Worm (Caenorhabditis elegans) whole organism, mixed stage, embryonic: ENCODE measurements around the gene fbxa-44.
"Not testable (repeated sequence)": the region's sequence is repeated elsewhere in the genome, so short reads cannot be mapped to it uniquely, and the experiment has no call there.

Experiments
- M03D4.4 ChIP-seq: sonication (generic microtip); optimal IDR thresholded peaks from 2 replicates; lab custom pipeline; 2017; ENCODE audit warnings: mild to moderate bottlenecking, missing genetic modification characterization, missing compliant biosample characterization
- bed-3 ChIP-seq: fragments of 200-800 bp; sonication (Bioruptor generic); optimal IDR thresholded peaks from 3 replicates; lab custom pipeline; 2018; ENCODE audit warnings: mild to moderate bottlenecking, missing genetic modification characterization, moderate library complexity, missing compliant biosample characterization
- blmp-1 ChIP-seq: fragments of 150-350 bp; optimal IDR thresholded peaks from 2 replicates; lab custom pipeline; 2014; ENCODE audit warnings: missing biosample characterization, missing genetic modification characterization
- ceh-39 ChIP-seq: fragments of 150-350 bp; optimal IDR thresholded peaks from 2 replicates; lab custom pipeline; 2014; ENCODE audit warnings: missing biosample characterization, missing genetic modification characterization
- ceh-43 ChIP-seq: fragments of 200-800 bp; sonication (Bioruptor generic); optimal IDR thresholded peaks from 2 replicates; lab custom pipeline; 2018; ENCODE audit warnings: mild to moderate bottlenecking, missing genetic modification characterization, moderate library complexity, missing compliant biosample characterization
- ces-1 ChIP-seq: fragments of 150-350 bp; optimal IDR thresholded peaks from 2 replicates; lab custom pipeline; 2014; ENCODE audit warnings: missing biosample characterization, missing genetic modification reagents, missing genetic modification characterization
- drap-1 ChIP-seq: fragments of 200-800 bp; sonication (Bioruptor generic); optimal IDR thresholded peaks from 3 replicates; lab custom pipeline; 2018; ENCODE audit warnings: mild to moderate bottlenecking, missing genetic modification characterization, missing compliant biosample characterization
- elt-1 ChIP-seq: sonication (generic microtip); optimal IDR thresholded peaks from 2 replicates; lab custom pipeline; 2017; ENCODE audit warnings: missing genetic modification characterization, mild to moderate bottlenecking, missing compliant biosample characterization, antibody characterized with exemption, moderate library complexity, borderline replicate concordance; ENCODE audit not compliant: insufficient read depth
- elt-3 ChIP-seq: fragments of 150-350 bp; optimal IDR thresholded peaks from 2 replicates; lab custom pipeline; 2014; ENCODE audit warnings: missing biosample characterization, missing genetic modification characterization
- ham-2 ChIP-seq: fragments of 200-800 bp; sonication (Bioruptor generic); optimal IDR thresholded peaks from 2 replicates; lab custom pipeline; 2018; ENCODE audit warnings: mild to moderate bottlenecking, missing genetic modification characterization, missing compliant biosample characterization
- hlh-1 ChIP-seq: fragments of 150-350 bp; optimal IDR thresholded peaks from 2 replicates; lab custom pipeline; 2014; ENCODE audit warnings: missing biosample characterization, missing genetic modification reagents, missing genetic modification characterization
- lin-13 ChIP-seq: fragments of 150-350 bp; optimal IDR thresholded peaks from 2 replicates; lab custom pipeline; 2014; ENCODE audit warnings: missing biosample characterization, missing genetic modification characterization
- lin-32 ChIP-seq: fragments of 200-800 bp; sonication (Bioruptor generic); optimal IDR thresholded peaks from 2 replicates; lab custom pipeline; 2018; ENCODE audit warnings: mild to moderate bottlenecking, missing genetic modification characterization, missing compliant biosample characterization
- lsy-2 ChIP-seq: fragments of 150-350 bp; optimal IDR thresholded peaks from 2 replicates; lab custom pipeline; 2014; ENCODE audit warnings: missing biosample characterization, missing genetic modification characterization
- mab-5 ChIP-seq: fragments of 150-350 bp; optimal IDR thresholded peaks from 2 replicates; lab custom pipeline; 2014; ENCODE audit warnings: missing biosample characterization, missing genetic modification characterization
- mep-1 ChIP-seq: fragments of 150-350 bp; optimal IDR thresholded peaks from 2 replicates; lab custom pipeline; 2017; ENCODE audit warnings: missing biosample characterization, missing genetic modification reagents, missing genetic modification characterization, inconsistent platforms
- nhr-2 ChIP-seq: fragments of 150-350 bp; optimal IDR thresholded peaks from 2 replicates; lab custom pipeline; 2014; ENCODE audit warnings: missing biosample characterization, missing genetic modification characterization
- nhr-237 ChIP-seq: fragments of 150-350 bp; optimal IDR thresholded peaks from 2 replicates; lab custom pipeline; 2014; ENCODE audit warnings: missing biosample characterization, missing genetic modification characterization
- nhr-28 ChIP-seq: fragments of 150-350 bp; optimal IDR thresholded peaks from 2 replicates; lab custom pipeline; 2014; ENCODE audit warnings: missing biosample characterization, missing genetic modification characterization
- nhr-76 ChIP-seq: sonication (generic microtip); optimal IDR thresholded peaks from 2 replicates; lab custom pipeline; 2017; ENCODE audit warnings: missing biosample characterization, missing genetic modification characterization
- snpc-4 ChIP-seq: fragments of 150-350 bp; optimal IDR thresholded peaks from 2 replicates; lab custom pipeline; 2014; ENCODE audit warnings: missing biosample characterization, missing genetic modification characterization
- sptf-1 ChIP-seq: sonication (generic microtip); optimal IDR thresholded peaks from 2 replicates; lab custom pipeline; 2017; ENCODE audit warnings: mild to moderate bottlenecking, missing genetic modification characterization, moderate library complexity, missing compliant biosample characterization
- tbx-8 ChIP-seq: fragments of 200-800 bp; sonication (Bioruptor generic); optimal IDR thresholded peaks from 2 replicates; lab custom pipeline; 2018; ENCODE audit warnings: mild to moderate bottlenecking, missing genetic modification characterization, moderate library complexity, missing compliant biosample characterization
- unc-120 ChIP-seq: sonication (generic microtip); optimal IDR thresholded peaks from 2 replicates; lab custom pipeline; 2017; ENCODE audit warnings: missing genetic modification characterization, missing compliant biosample characterization; ENCODE audit not compliant: poor library complexity, severe bottlenecking
- unc-39 ChIP-seq: fragments of 150-350 bp; optimal IDR thresholded peaks from 2 replicates; lab custom pipeline; 2014; ENCODE audit warnings: missing biosample characterization, missing genetic modification characterization
- zip-8 ChIP-seq: fragments of 150-350 bp; optimal IDR thresholded peaks from 2 replicates; lab custom pipeline; 2014; ENCODE audit warnings: missing biosample characterization, missing genetic modification characterization
- ztf-11 ChIP-seq: fragments of 150-350 bp; optimal IDR thresholded peaks from 2 replicates; lab custom pipeline; 2014; ENCODE audit warnings: missing biosample characterization, missing genetic modification characterization

Gene fbxa-44

ce11 chrV:16918378-16918777 is 29.3 kb downstream of the fbxa-44 start, which contains the start of the genes fbxa-206 and Y102A5C.2:
fbxa-206 (minus strand) TSS chrV:16918478.
Y102A5C.2 (plus strand) TSS chrV:16918731.
- TF ChIP-seq ceh-39 (tag; lab: Kevin White, UChicago) (no peak), sptf-1 (tag; lab: Kevin White, UChicago) (no peak), lsy-2 (tag; lab: Kevin White, UChicago) (no peak), elt-3 (tag; lab: Kevin White, UChicago) (no peak), lin-13 (no peak), nhr-76 (tag; lab: Kevin White, UChicago) (no peak), ham-2 (no peak), hlh-1 (tag; lab: Kevin White, UChicago) (no peak), blmp-1 (no peak), unc-120 (tag; lab: Kevin White, UChicago) (no peak), M03D4.4 (tag; lab: Kevin White, UChicago) (no peak)

ce11 chrV:16919675-16920074 is 30.6 kb downstream of the fbxa-44 start:
- no peak for TF ChIP-seq nhr-2 (tag; lab: Kevin White, UChicago)
- no peak for TF ChIP-seq nhr-76 (tag; lab: Kevin White, UChicago)
- TF ChIP-seq zip-8 (tag; lab: Kevin White, UChicago): no peak
- no peak for TF ChIP-seq hlh-1 (tag; lab: Kevin White, UChicago)
- no peak for TF ChIP-seq unc-39 (tag; lab: Kevin White, UChicago)
- TF ChIP-seq mab-5 (tag; lab: Kevin White, UChicago): no peak
- TF ChIP-seq nhr-237 (tag; lab: Kevin White, UChicago): no peak
- no peak for TF ChIP-seq ces-1

- TF ChIP-seq unc-39 (tag; lab: Kevin White, UChicago) (no peak), tbx-8 (no peak), elt-1 (tag; lab: Kevin White, UChicago) (no peak), mab-5 (tag; lab: Kevin White, UChicago) (no peak), ham-2 (no peak), nhr-2 (tag; lab: Kevin White, UChicago) (no peak), nhr-237 (tag; lab: Kevin White, UChicago) (no peak), nhr-76 (tag; lab: Kevin White, UChicago) (no peak), ces-1 (no peak), ztf-11 (tag; lab: Kevin White, UChicago) (no peak), ceh-43 (GFP tag; lab: Kevin White, UChicago) (no peak), zip-8 (tag; lab: Kevin White, UChicago) (no peak), blmp-1 (no peak), snpc-4 (tag; lab: Kevin White, UChicago) (no peak), lin-32 (no peak)
- TF ChIP-seq, all 35 proteins: peak for 0
Observed at ce11 chrV:16921952-16922351, 32.9 kb downstream of the fbxa-44 start, which contains the start of gene Y102A5C.4. Y102A5C.4 (plus strand) TSS chrV:16922252.

- TF ChIP-seq ham-2: no peak
- TF ChIP-seq bed-3 (GFP tag; lab: Kevin White, UChicago): no peak
- TF ChIP-seq ceh-43 (GFP tag; lab: Kevin White, UChicago): no peak
- no peak for TF ChIP-seq drap-1 (GFP tag; lab: Kevin White, UChicago)
- TF ChIP-seq blmp-1: no peak
- TF ChIP-seq unc-39 (tag; lab: Kevin White, UChicago): no peak
- TF ChIP-seq nhr-28 (tag; lab: Kevin White, UChicago): no peak
- TF ChIP-seq nhr-76 (tag; lab: Kevin White, UChicago): no peak
- no peak for TF ChIP-seq elt-1 (tag; lab: Kevin White, UChicago)
- no peak for TF ChIP-seq mep-1 (tag; lab: Kevin White, UChicago)
- TF ChIP-seq, all 35 proteins: peak for 0
Observed at ce11 chrV:16927345-16927744, 38.3 kb downstream of the fbxa-44 start, which contains the start of gene Y102A5C.36. Y102A5C.36 (minus strand) TSS chrV:16927445.

- not testable (repeated sequence) for TF ChIP-seq sptf-1 (tag; lab: Kevin White, UChicago); elt-3 (tag; lab: Kevin White, UChicago); lin-13
Observed at ce11 chrV:16938731-16939130, 49.7 kb downstream of the fbxa-44 start, which contains the start of gene fbxa-148. fbxa-148 (plus strand) TSS chrV:16939031.
